Fruit fly (Drosophila melanogaster): ENCODE data around the gene indra.
A peak's percentile ranks its signal among the peaks of the same experiment; 100 is the strongest.

Gene indra

DNA sequence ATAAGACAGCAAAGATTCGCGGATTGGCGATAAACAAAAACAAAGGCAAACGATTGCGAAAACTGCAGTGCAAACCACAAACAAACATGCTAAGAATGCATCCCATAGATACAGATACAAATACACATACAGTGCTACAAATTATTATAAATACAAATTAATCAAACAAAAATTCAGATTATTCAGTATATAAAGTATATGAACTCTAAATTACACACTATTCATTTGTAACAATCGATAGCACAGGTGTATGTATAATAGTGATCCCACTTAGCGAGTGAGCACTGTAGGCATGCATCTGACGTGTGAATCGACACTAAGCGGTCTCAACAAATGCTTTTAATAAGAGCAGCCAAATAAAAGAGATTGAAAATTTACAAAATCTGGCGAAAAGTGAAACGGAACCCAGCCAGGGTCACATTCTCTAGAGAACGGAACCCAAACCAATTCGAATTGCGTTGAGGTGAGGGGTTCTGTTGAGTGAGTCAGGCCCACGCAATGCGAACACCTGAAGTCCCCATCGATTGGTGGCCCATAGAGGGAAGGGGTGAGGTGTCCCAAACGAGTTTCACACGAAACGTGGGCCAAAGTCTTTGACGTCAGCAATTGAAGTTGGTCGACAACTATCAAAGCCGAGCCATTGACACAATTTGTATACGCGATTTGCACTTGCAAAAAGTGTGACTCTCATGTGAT lies 32.4 kb upstream of the indra start (continued):
- TF ChIP-seq pzg (GFP tag; optimal IDR thresholded peaks at IDR 0.05) (no peak), Hr51 (GFP tag; optimal IDR thresholded peaks at IDR 0.05) (peak in 1 of 2 experiments; percentile 8), pum (GFP tag; optimal IDR thresholded peaks at IDR 0.05) (no peak), CG30403 (GFP tag; optimal IDR thresholded peaks at IDR 0.05) (peak; percentile 7), sr (GFP tag; IDR thresholded peaks at IDR 0.05) (peak; percentile 89), CG13894 (tag; optimal IDR thresholded peaks at IDR 0.05) (no peak), Mad (GFP tag; optimal IDR thresholded peaks at IDR 0.05) (no peak), gem (tag; optimal IDR thresholded peaks at IDR 0.05) (peak; percentile 59), CG11456 (GFP tag; IDR thresholded peaks at IDR 0.05) (0 out of 3 replicates have a peak, but pooled peaks have one; percentile 2), CG17361 (GFP tag; IDR thresholded peaks at IDR 0.05) (peak; percentile 43; the same call in 1 of the 3 replicates), CG17328 (GFP tag; IDR thresholded peaks at IDR 0.05) (0 out of 2 replicates have a peak, but pooled peaks have one; percentile 24), CG2875 (GFP tag; optimal IDR thresholded peaks at IDR 0.05) (no peak), HmgZ (tag; optimal IDR thresholded peaks at IDR 0.05) (no peak), Lim3 (GFP tag; IDR thresholded peaks at IDR 0.05) (no peak), Ssrp (tag; optimal IDR thresholded peaks at IDR 0.05) (peak; percentile 5), Sox102F (GFP tag; optimal IDR thresholded peaks at IDR 0.05) (peak; percentile 48), unpg (GFP tag; optimal IDR thresholded peaks at IDR 0.05) (peak; percentile 30), fd96Cb (tag; optimal IDR thresholded peaks at IDR 0.05) (no peak), sens (GFP tag) (peak; percentile 35), CG7928 (GFP tag; optimal IDR thresholded peaks at IDR 0.05) (no peak), CG1647 (GFP tag; optimal IDR thresholded peaks at IDR 0.05) (no peak), CG9817 (tag; optimal IDR thresholded peaks at IDR 0.05) (no peak), grau (tag; optimal IDR thresholded peaks at IDR 0.05) (peak; percentile 77), Rfx (GFP tag; IDR thresholded peaks at IDR 0.05) (peak; percentile 10; the same call in 1 of the 2 replicates), CG6689 (GFP tag; IDR thresholded peaks at IDR 0.05) (0 out of 2 replicates have a peak, but pooled peaks have one; percentile 26), gro (GFP tag; optimal IDR thresholded peaks at IDR 0.05) (no peak), CG2202 (tag; optimal IDR thresholded peaks at IDR 0.05) (no peak), gsb-n (tag; optimal IDR thresholded peaks at IDR 0.05) (no peak), croc (GFP tag; conservative IDR thresholded peaks at IDR 0.05) (no peak), Pdp1 (GFP tag; optimal IDR thresholded peaks at IDR 0.05) (no peak), CG1529 (GFP tag; optimal IDR thresholded peaks at IDR 0.05) (no peak), CG14441 (GFP tag; IDR thresholded peaks at IDR 0.05) (peak; percentile 15; the same call in 1 of the 2 replicates), CG12155 (GFP tag; optimal IDR thresholded peaks at IDR 0.05) (no peak)

- no peak for TF ChIP-seq sd (tag; optimal IDR thresholded peaks at IDR 0.05)
- TF ChIP-seq Atf6 (GFP tag; IDR thresholded peaks at IDR 0.05) = no peak
- peak; percentile 17 for TF ChIP-seq CG12391 (tag; optimal IDR thresholded peaks at IDR 0.05)
- no peak for TF ChIP-seq NfI (GFP tag; optimal IDR thresholded peaks at IDR 0.05)
- TF ChIP-seq nom (GFP tag; optimal IDR thresholded peaks at IDR 0.05) = no peak
- TF ChIP-seq klu (GFP tag; IDR thresholded peaks at IDR 0.05) = no peak
- peak; percentile 43 for TF ChIP-seq CG7839 (tag; optimal IDR thresholded peaks at IDR 0.05)
- TF ChIP-seq HmgD (GFP tag; optimal IDR thresholded peaks at IDR 0.05) = no peak
- peak; percentile 2 for TF ChIP-seq dmrt11E (tag; optimal IDR thresholded peaks at IDR 0.05)
- peak; percentile 61 for TF ChIP-seq gem (tag; optimal IDR thresholded peaks at IDR 0.05)
- TF ChIP-seq CG10654 (GFP tag; optimal IDR thresholded peaks at IDR 0.05) = peak; percentile 6
- no peak for TF ChIP-seq vnd (GFP tag; IDR thresholded peaks at IDR 0.05; ENCODE audit: partially characterized antibody)
- TF ChIP-seq btn (GFP tag; optimal IDR thresholded peaks at IDR 0.05) = no peak
- no peak for TF ChIP-seq her (GFP tag; optimal IDR thresholded peaks at IDR 0.05)
- TF ChIP-seq org-1 (GFP tag; optimal IDR thresholded peaks at IDR 0.05) = no peak
- TF ChIP-seq CG6683 (GFP tag; optimal IDR thresholded peaks at IDR 0.05) = no peak
- peak in 1 of 2 experiments; percentile 38 for TF ChIP-seq bsh (GFP tag; optimal IDR thresholded peaks at IDR 0.05)
- TF ChIP-seq bab2 (GFP tag; optimal IDR thresholded peaks at IDR 0.05) = no peak
- no peak for TF ChIP-seq jumu (GFP tag; optimal IDR thresholded peaks at IDR 0.05)
Observed at dm6 chr3L:1370939-1371338, 28.7 kb upstream of the indra start.

Measured in whole organism, embryonic.